Worm (Caenorhabditis elegans) whole organism, L2 larva: ENCODE measurements around the gene math-42.

Experiments
- dmd-4 ChIP-seq: sonication (generic microtip); optimal IDR thresholded peaks from 2 replicates; lab custom pipeline; 2017; ENCODE audit warnings: missing biosample characterization, missing genetic modification characterization
- fos-1 ChIP-seq: fragments of 150-350 bp; optimal IDR thresholded peaks from 2 replicates; lab custom pipeline; 2014; ENCODE audit warnings: missing biosample characterization, missing genetic modification characterization
- lin-13 ChIP-seq: fragments of 150-350 bp; optimal IDR thresholded peaks from 2 replicates; lab custom pipeline; 2014; ENCODE audit warnings: missing biosample characterization, missing genetic modification reagents, missing genetic modification characterization
- lin-39 ChIP-seq: fragments of 150-350 bp; optimal IDR thresholded peaks from 2 replicates; lab custom pipeline; 2014; ENCODE audit warnings: missing biosample characterization, missing genetic modification reagents, missing genetic modification characterization
- nhr-10 ChIP-seq: sonication (generic microtip); optimal IDR thresholded peaks from 2 replicates; lab custom pipeline; 2017; ENCODE audit warnings: missing biosample characterization, missing genetic modification characterization
- nhr-237 ChIP-seq: fragments of 150-350 bp; optimal IDR thresholded peaks from 2 replicates; lab custom pipeline; 2014; ENCODE audit warnings: missing biosample characterization, missing genetic modification characterization
- snpc-4 ChIP-seq: fragments of 150-350 bp; optimal IDR thresholded peaks from 2 replicates; lab custom pipeline; 2014; ENCODE audit warnings: missing biosample characterization, missing genetic modification characterization
- unc-62 ChIP-seq: fragments of 150-350 bp; optimal IDR thresholded peaks from 2 replicates; lab custom pipeline; 2014; ENCODE audit warnings: missing biosample characterization, missing genetic modification reagents, missing genetic modification characterization

- no peak for TF ChIP-seq nhr-237 (tag; lab: Kevin White, UChicago)
- no peak for TF ChIP-seq snpc-4
- TF ChIP-seq dmd-4 (tag; lab: Kevin White, UChicago): no peak
- no peak for TF ChIP-seq lin-13 (GFP tag; lab: Kevin White, UChicago)
- TF ChIP-seq lin-39: no peak
- TF ChIP-seq nhr-10 (tag; lab: Kevin White, UChicago): no peak
- peak; percentile 76 for TF ChIP-seq fos-1 (tag; lab: Kevin White, UChicago)
- no peak for TF ChIP-seq unc-62
Measured at ce11 chrII:2099139-2099976, at the start of gene math-42.
